Fruit fly (Drosophila melanogaster): ENCODE data around the gene S.

S gene

DNA sequence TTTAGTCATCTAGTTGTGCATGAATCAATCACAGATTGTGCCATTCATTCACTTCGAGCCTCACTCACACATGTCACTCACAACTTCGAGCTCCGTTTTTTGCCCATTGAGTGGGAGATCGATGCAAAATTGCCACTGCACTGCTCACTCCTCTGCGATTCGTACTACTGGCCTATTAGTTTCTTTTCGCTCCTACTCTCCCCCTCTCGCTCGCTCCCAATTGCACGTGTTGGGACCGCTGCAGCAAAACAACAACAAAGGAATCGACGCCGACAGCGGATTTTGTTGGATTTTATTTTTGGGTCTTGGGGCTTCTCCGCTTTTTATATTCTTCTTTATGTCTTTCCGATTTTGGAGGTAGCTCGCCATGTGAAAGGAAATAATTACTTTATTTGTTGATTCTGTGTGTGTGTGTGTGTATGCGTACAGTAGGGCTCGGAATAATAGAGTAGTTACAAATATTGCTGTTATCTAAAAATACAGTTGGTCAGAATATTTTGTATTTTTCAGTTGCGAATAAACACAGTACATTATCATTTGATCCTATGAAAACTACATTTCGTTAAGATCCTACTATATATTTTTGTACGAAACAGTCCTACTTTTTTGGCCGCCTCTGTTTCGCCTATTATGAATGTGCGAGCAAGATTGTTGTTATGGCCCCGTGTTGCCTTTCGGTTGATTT is 3.3 kb downstream of the S start (continued):
- TF ChIP-seq ab (GFP tag; optimal IDR thresholded peaks at IDR 0.05) = peak; percentile 41
- TF ChIP-seq CG13775 (GFP tag; optimal IDR thresholded peaks at IDR 0.05) = peak; percentile 63
- 0 out of 3 replicates have a peak, but pooled peaks have one; percentile 58 for TF ChIP-seq gce (GFP tag; IDR thresholded peaks at IDR 0.05)
- peak; percentile 78 for TF ChIP-seq CG10462 (GFP tag; optimal IDR thresholded peaks at IDR 0.05)
- peak; percentile 90 for TF ChIP-seq dmrt99B (tag; optimal IDR thresholded peaks at IDR 0.05)
- TF ChIP-seq CG6791 (GFP tag; IDR thresholded peaks at IDR 0.05; ENCODE audit: partially characterized antibody) = no peak
- TF ChIP-seq CG42726 (GFP tag; IDR thresholded peaks at IDR 0.05; ENCODE audit: partially characterized antibody) = no peak
- TF ChIP-seq pnt (GFP tag; optimal IDR thresholded peaks at IDR 0.05) = peak; percentile 67
- peak; percentile 61 for TF ChIP-seq BtbVII (GFP tag; optimal IDR thresholded peaks at IDR 0.05)
- TF ChIP-seq gsb-n (tag; optimal IDR thresholded peaks at IDR 0.05) = peak; percentile 92
- TF ChIP-seq NFAT (GFP tag; IDR thresholded peaks at IDR 0.05) = no peak
- peak; percentile 88 for TF ChIP-seq oc (tag; optimal IDR thresholded peaks at IDR 0.05)
- peak; percentile 44 for TF ChIP-seq CG10654 (GFP tag; optimal IDR thresholded peaks at IDR 0.05)
- TF ChIP-seq repo (GFP tag; optimal IDR thresholded peaks at IDR 0.05) = peak; percentile 34
- TF ChIP-seq Bteb2 (GFP tag; optimal IDR thresholded peaks at IDR 0.05) = peak; percentile 67
- peak; percentile 57 for TF ChIP-seq CG7745 (tag; optimal IDR thresholded peaks at IDR 0.05)
- TF ChIP-seq odd (GFP tag; optimal IDR thresholded peaks at IDR 0.05) = peak; percentile 64
- no peak for TF ChIP-seq Poxn (GFP tag; IDR thresholded peaks at IDR 0.05)
- TF ChIP-seq H2.0 (GFP tag; IDR thresholded peaks at IDR 0.05) = peak; percentile 66
- TF ChIP-seq dimm (GFP tag; IDR thresholded peaks at IDR 0.05) = 0 out of 2 replicates have a peak, but pooled peaks have one; percentile 8
- peak; percentile 81 for TF ChIP-seq CG32772 (GFP tag; IDR thresholded peaks at IDR 0.05)
- no peak for TF ChIP-seq Opbp (GFP tag; IDR thresholded peaks at IDR 0.05; ENCODE audit: partially characterized antibody)
- peak; percentile 80 for TF ChIP-seq CG1529 (GFP tag; optimal IDR thresholded peaks at IDR 0.05)
- peak; percentile 38 for TF ChIP-seq schlank (tag; optimal IDR thresholded peaks at IDR 0.05)
- no peak for TF ChIP-seq Ravus (GFP tag; IDR thresholded peaks at IDR 0.05)
- peak; percentile 86 for TF ChIP-seq CG4424 (GFP tag; optimal IDR thresholded peaks at IDR 0.05)
- peak; percentile 64 for TF ChIP-seq Side (GFP tag; optimal IDR thresholded peaks at IDR 0.05)
- TF ChIP-seq CG7839 (tag; optimal IDR thresholded peaks at IDR 0.05) = peak; percentile 89
- TF ChIP-seq CG15011 (GFP tag; optimal IDR thresholded peaks at IDR 0.05) = peak; percentile 66
- no peak for TF ChIP-seq nom (GFP tag; optimal IDR thresholded peaks at IDR 0.05)
- no peak for TF ChIP-seq tll (GFP tag; optimal IDR thresholded peaks at IDR 0.05)
- TF ChIP-seq grau (tag; optimal IDR thresholded peaks at IDR 0.05) = peak; percentile 86
- peak; percentile 69 for TF ChIP-seq Elba2 (GFP tag; optimal IDR thresholded peaks at IDR 0.05)
- TF ChIP-seq ap (GFP tag; IDR thresholded peaks at IDR 0.05) = peak; percentile 78
- no peak for TF ChIP-seq CG34224 (GFP tag; IDR thresholded peaks at IDR 0.05; ENCODE audit: partially characterized antibody)
- no peak for TF ChIP-seq CG8478 (optimal IDR thresholded peaks at IDR 0.05)
- peak in 1 of 2 experiments; percentile 74 for TF ChIP-seq Hr78 (GFP tag; optimal IDR thresholded peaks at IDR 0.05)
- peak; percentile 51 for TF ChIP-seq CG5180 (GFP tag; optimal IDR thresholded peaks at IDR 0.05)
- peak; percentile 21 for TF ChIP-seq Mad (GFP tag; optimal IDR thresholded peaks at IDR 0.05)
- 0 out of 2 replicates have a peak, but pooled peaks have one; percentile 15 for TF ChIP-seq MBD-R2 (GFP tag; IDR thresholded peaks at IDR 0.05)
- TF ChIP-seq CG3065 (GFP tag; optimal IDR thresholded peaks at IDR 0.05) = peak; percentile 58
- TF ChIP-seq tgo (GFP tag; IDR thresholded peaks at IDR 0.05) = peak; percentile 68; the same call in 2 of the 3 replicates
- TF ChIP-seq Asciz (GFP tag; optimal IDR thresholded peaks at IDR 0.05) = peak; percentile 82
- TF ChIP-seq CG33557 (GFP tag; optimal IDR thresholded peaks at IDR 0.05) = peak; percentile 71
- no peak for TF ChIP-seq insv (GFP tag; optimal IDR thresholded peaks at IDR 0.05)
- TF ChIP-seq onecut (GFP tag; IDR thresholded peaks at IDR 0.05) = peak; percentile 66
- TF ChIP-seq Nf-YA (GFP tag; IDR thresholded peaks at IDR 0.05) = peak; percentile 28; the same call in 1 of the 2 replicates
- TF ChIP-seq CG10366 (GFP tag; IDR thresholded peaks at IDR 0.05) = peak; percentile 61
- no peak for TF ChIP-seq vnd (GFP tag; IDR thresholded peaks at IDR 0.05; ENCODE audit: partially characterized antibody)
